Worm (Caenorhabditis elegans): Measurements from ENCODE around the gene msp-49.

ce11 chrII:5178609-5179008, 15.6 kb upstream of the msp-49 start:
- TF ChIP-seq pqm-1 (tag; optimal IDR thresholded peaks at IDR 0.05): no peak
- TF ChIP-seq ceh-14 (tag; optimal IDR thresholded peaks at IDR 0.05): no peak
- TF ChIP-seq ceh-31 (tag; optimal IDR thresholded peaks at IDR 0.05): no peak
- TF ChIP-seq ttx-3 (tag; optimal IDR thresholded peaks at IDR 0.05): no peak
- TF ChIP-seq lim-6 (tag; optimal IDR thresholded peaks at IDR 0.05): no peak
- TF ChIP-seq nfya-1 (tag; optimal IDR thresholded peaks at IDR 0.05): no peak
- TF ChIP-seq hlh-15 (tag; optimal IDR thresholded peaks at IDR 0.05): no peak
- TF ChIP-seq hlh-8 (tag; optimal IDR thresholded peaks at IDR 0.05): no peak

All from whole organism, late embryonic.